Fruit fly (Drosophila melanogaster) whole organism, prepupa: Measurements from ENCODE around the gene CG18473.

Source experiments
- Blimp-1 ChIP-seq: fragments of 200-800 bp; sonication (Bioruptor generic); optimal IDR thresholded peaks from 3 replicates; lab custom pipeline; 2017; ENCODE audit warnings: missing biosample characterization, missing genetic modification characterization, mild to moderate bottlenecking, moderate library complexity, missing genetic modification reagents
- CG10669 ChIP-seq: fragments of 200-800 bp; sonication (Bioruptor generic); optimal IDR thresholded peaks from 3 replicates; lab custom pipeline; 2018; ENCODE audit warnings: missing biosample characterization, mild to moderate bottlenecking, missing genetic modification characterization, moderate library complexity
- CG11294 ChIP-seq: fragments of 200-800 bp; sonication (Bioruptor generic); IDR thresholded peaks from 2 replicates; pipeline ENCODE4 v1.3.6; 2022; ENCODE audit warnings: missing biosample characterization, missing genetic modification characterization
- CG11762 ChIP-seq: fragments of 200-800 bp; sonication (Bioruptor generic); optimal IDR thresholded peaks from 3 replicates; lab custom pipeline; 2016; ENCODE audit warnings: missing biosample characterization, missing genetic modification characterization; ENCODE audit not compliant: insufficient read depth
- CG11902 ChIP-seq: fragments of 200-800 bp; sonication (Bioruptor generic); optimal IDR thresholded peaks from 3 replicates; lab custom pipeline; 2016; ENCODE audit warnings: missing biosample characterization, missing genetic modification characterization
- CG16779 ChIP-seq: fragments of 200-800 bp; sonication (Bioruptor generic); optimal IDR thresholded peaks from 3 replicates; lab custom pipeline; 2017; ENCODE audit warnings: missing biosample characterization, mild to moderate bottlenecking, missing genetic modification characterization
- CG3032 ChIP-seq: fragments of 200-800 bp; optimal IDR thresholded peaks from 2 replicates; lab custom pipeline; 2019; ENCODE audit warnings: missing biosample characterization, mild to moderate bottlenecking, missing genetic modification characterization, moderate library complexity
- CG31627 ChIP-seq: fragments of 200-800 bp; sonication (Bioruptor generic); optimal IDR thresholded peaks from 3 replicates; lab custom pipeline; 2016; ENCODE audit warnings: missing biosample characterization, missing genetic modification characterization
- CG32006 ChIP-seq: fragments of 200-800 bp; sonication (Bioruptor generic); optimal IDR thresholded peaks from 3 replicates; lab custom pipeline; 2017; ENCODE audit warnings: missing biosample characterization, mild to moderate bottlenecking, missing genetic modification characterization
- CG34406 ChIP-seq: fragments of 200-800 bp; sonication (Bioruptor generic); optimal IDR thresholded peaks from 3 replicates; lab custom pipeline; 2016; ENCODE audit warnings: missing biosample characterization, missing genetic modification characterization
- CG3919 ChIP-seq: fragments of 200-800 bp; sonication (Bioruptor generic); optimal IDR thresholded peaks from 3 replicates; lab custom pipeline; 2016; ENCODE audit warnings: missing biosample characterization, missing genetic modification characterization
- CG4318 ChIP-seq: fragments of 200-800 bp; sonication (Bioruptor generic); optimal IDR thresholded peaks from 3 replicates; lab custom pipeline; 2017; ENCODE audit warnings: missing biosample characterization, mild to moderate bottlenecking, missing genetic modification characterization
- CG6276 ChIP-seq: fragments of 200-800 bp; sonication (Bioruptor generic); optimal IDR thresholded peaks from 2 replicates; lab custom pipeline; 2017; ENCODE audit warnings: missing biosample characterization, mild to moderate bottlenecking, missing genetic modification characterization
- CG6792 ChIP-seq: fragments of 200-800 bp; sonication (Bioruptor generic); optimal IDR thresholded peaks from 3 replicates; lab custom pipeline; 2016; ENCODE audit warnings: missing biosample characterization, missing genetic modification characterization
- CG7368 ChIP-seq: fragments of 200-800 bp; sonication (Bioruptor generic); optimal IDR thresholded peaks from 3 replicates; lab custom pipeline; 2016; ENCODE audit warnings: missing biosample characterization, missing genetic modification characterization
- CG8119 ChIP-seq: fragments of 200-800 bp; sonication (Bioruptor generic); IDR thresholded peaks from 3 replicates; pipeline ENCODE4 v1.3.6; 2022; ENCODE audit warnings: missing biosample characterization, missing genetic modification characterization
- CG8319 ChIP-seq: fragments of 200-800 bp; sonication (Bioruptor generic); optimal IDR thresholded peaks from 3 replicates; lab custom pipeline; 2016; ENCODE audit warnings: missing biosample characterization, missing genetic modification characterization
- CG9139 ChIP-seq: fragments of 200-800 bp; sonication (Bioruptor generic); optimal IDR thresholded peaks from 3 replicates; lab custom pipeline; 2017; ENCODE audit warnings: missing biosample characterization, mild to moderate bottlenecking, missing genetic modification characterization
- Eip78C ChIP-seq: fragments of 200-800 bp; sonication (Bioruptor generic); peaks from one replicate; lab custom pipeline; 2016; ENCODE audit warnings: missing biosample characterization, missing genetic modification characterization
- Ets21C ChIP-seq: fragments of 200-800 bp; sonication (Bioruptor generic); optimal IDR thresholded peaks from 3 replicates; lab custom pipeline; 2016; ENCODE audit warnings: missing biosample characterization, missing genetic modification characterization
- Ets96B ChIP-seq: fragments of 200-800 bp; optimal IDR thresholded peaks from 2 replicates; lab custom pipeline; 2019; ENCODE audit warnings: missing biosample characterization, mild to moderate bottlenecking, missing genetic modification characterization, moderate library complexity
- Gug ChIP-seq: fragments of 200-800 bp; sonication (Bioruptor generic); IDR thresholded peaks from 2 replicates; pipeline ENCODE4 v1.3.6; 2022; ENCODE audit warnings: missing biosample characterization, missing genetic modification characterization
- Hr38 ChIP-seq: sonication (Bioruptor generic); optimal IDR thresholded peaks from 2 replicates; lab custom pipeline; 2016; ENCODE audit warnings: missing biosample characterization, missing genetic modification characterization
- Hr39 ChIP-seq: fragments of 200-800 bp; sonication (Bioruptor generic); optimal IDR thresholded peaks from 2 replicates; lab custom pipeline; 2016; ENCODE audit warnings: missing biosample characterization, missing genetic modification characterization
- Lpt ChIP-seq: fragments of 200-800 bp; sonication (Bioruptor generic); optimal IDR thresholded peaks from 3 replicates; lab custom pipeline; 2016; ENCODE audit warnings: missing biosample characterization, missing genetic modification characterization
- OdsH ChIP-seq: fragments of 200-800 bp; sonication (Bioruptor generic); optimal IDR thresholded peaks from 3 replicates; lab custom pipeline; 2016; ENCODE audit warnings: missing biosample characterization, missing genetic modification characterization
- Smox ChIP-seq: fragments of 200-800 bp; sonication (Bioruptor generic); optimal IDR thresholded peaks from 3 replicates; lab custom pipeline; 2016; ENCODE audit warnings: missing biosample characterization, missing genetic modification characterization
- Sox102F ChIP-seq: fragments of 200-800 bp; sonication (Bioruptor generic); optimal IDR thresholded peaks from 2 replicates; lab custom pipeline; 2016; ENCODE audit warnings: missing biosample characterization, mild to moderate bottlenecking, missing genetic modification characterization
- acj6 ChIP-seq: fragments of 200-800 bp; sonication (Bioruptor generic); optimal IDR thresholded peaks from 3 replicates; lab custom pipeline; 2016; ENCODE audit warnings: missing biosample characterization, missing genetic modification characterization
- cyc ChIP-seq: fragments of 200-800 bp; sonication (Bioruptor generic); optimal IDR thresholded peaks from 3 replicates; lab custom pipeline; 2016; ENCODE audit warnings: missing biosample characterization, missing genetic modification characterization
- dsx ChIP-seq: fragments of 200-800 bp; optimal IDR thresholded peaks from 3 replicates; lab custom pipeline; 2019; ENCODE audit warnings: missing biosample characterization, mild to moderate bottlenecking, missing genetic modification characterization, moderate library complexity; ENCODE audit not compliant: poor library complexity, severe bottlenecking
- eg ChIP-seq: fragments of 200-800 bp; sonication (Bioruptor generic); IDR thresholded peaks from 3 replicates; pipeline ENCODE4 v1.3.6; 2022; ENCODE audit warnings: missing biosample characterization, missing genetic modification characterization
- esn ChIP-seq: fragments of 200-800 bp; sonication (Bioruptor generic); optimal IDR thresholded peaks from 2 replicates; lab custom pipeline; 2016; ENCODE audit warnings: missing biosample characterization, mild to moderate bottlenecking, missing genetic modification characterization, moderate library complexity
- fkh ChIP-seq: fragments of 200-800 bp; sonication (Bioruptor generic); optimal IDR thresholded peaks from 3 replicates; lab custom pipeline; 2017; ENCODE audit warnings: missing biosample characterization, mild to moderate bottlenecking, missing genetic modification characterization, moderate library complexity
- lz ChIP-seq: fragments of 200-800 bp; sonication (Bioruptor generic); optimal IDR thresholded peaks from 3 replicates; lab custom pipeline; 2016; ENCODE audit warnings: missing biosample characterization, missing genetic modification characterization
- salr ChIP-seq, 2 experiments: fragments of 200-800 bp; sonication (Bioruptor generic); optimal IDR thresholded peaks; 3 replicates each; lab custom pipeline; 2016 to 2018; ENCODE audit warnings: missing biosample characterization in 2 of 2, missing genetic modification characterization in 2 of 2, mild to moderate bottlenecking in 1 of 2
- spab ChIP-seq: fragments of 200-800 bp; sonication (Bioruptor generic); optimal IDR thresholded peaks from 2 replicates; lab custom pipeline; 2017; ENCODE audit warnings: missing biosample characterization, mild to moderate bottlenecking, missing genetic modification characterization, missing genetic modification reagents
- ss ChIP-seq, 2 experiments: fragments of 200-800 bp; sonication (Bioruptor generic); optimal IDR thresholded peaks; 2 replicates in 1 of 2; 3 replicates in 1 of 2; lab custom pipeline; 2017 to 2018; ENCODE audit warnings: mild to moderate bottlenecking in 2 of 2, missing biosample characterization in 2 of 2, missing genetic modification characterization in 2 of 2, moderate library complexity in 1 of 2
- topi ChIP-seq: fragments of 200-800 bp; sonication (Bioruptor generic); optimal IDR thresholded peaks from 3 replicates; lab custom pipeline; 2016; ENCODE audit warnings: missing biosample characterization, missing genetic modification characterization
- vri ChIP-seq: fragments of 200-800 bp; sonication (Bioruptor generic); optimal IDR thresholded peaks from 3 replicates; lab custom pipeline; 2016; ENCODE audit warnings: missing biosample characterization, mild to moderate bottlenecking, missing genetic modification characterization

The CG18473 gene

dm6 chr3R:9334592-9335518, 28.2 kb upstream of the CG18473 start, which contains the start of the genes Aduk and pasi2 (continued):
- TF ChIP-seq CG8319 (GFP tag; lab: Kevin White, UChicago) = no peak
- TF ChIP-seq vri = no peak
- no peak for TF ChIP-seq CG31627 (GFP tag; lab: Kevin White, UChicago)
- TF ChIP-seq ss (GFP tag; optimal IDR thresholded peaks at IDR 0.05; lab: Kevin White, UChicago) = no peak
- TF ChIP-seq, all 60 proteins: peak for 6

- TF ChIP-seq cyc (no peak), Blimp-1 (GFP tag; lab: Kevin White, UChicago) (no peak), CG10669 (no peak), CG9139 (GFP tag; lab: Kevin White, UChicago) (no peak), Lpt (no peak), esn (GFP tag; lab: Kevin White, UChicago) (no peak), CG4318 (GFP tag; lab: Kevin White, UChicago) (no peak), spab (GFP tag; lab: Kevin White, UChicago) (no peak), vri (peak; percentile 58), Ets21C (GFP tag; lab: Kevin White, UChicago) (no peak), lz (no peak), OdsH (GFP tag; lab: Kevin White, UChicago) (no peak), CG16779 (tag; lab: Kevin White, UChicago) (no peak), CG11902 (no peak), CG11762 (no peak), CG8119 (GFP tag; lab: Robert Waterston, UW) (no peak), acj6 (no peak), CG34406 (no peak), CG6276 (no peak), Eip78C (peak; percentile 67), CG7368 (no peak), Gug (GFP tag; lab: Robert Waterston, UW) (no peak), fkh (GFP tag; lab: Kevin White, UChicago) (peak; percentile 74), Ets96B (no peak), ss (GFP tag; optimal IDR thresholded peaks at IDR 0.05; lab: Kevin White, UChicago) (no peak)
Observed at dm6 chr3R:9337402-9338254, 25.5 kb upstream of the CG18473 start.

dm6 chr3R:9338771-9339170, 24.3 kb upstream of the CG18473 start:
- TF ChIP-seq CG3032 (tag; lab: Kevin White, UChicago) (no peak), vri (peak; percentile 91), ss (GFP tag; optimal IDR thresholded peaks at IDR 0.05; lab: Kevin White, UChicago) (peak in 1 of 2 experiments; percentile 48)

dm6 chr3R:9339176-9340075, 23.7 kb upstream of the CG18473 start:
- TF ChIP-seq CG11294 (GFP tag; lab: Robert Waterston, UW) = peak; percentile 40
- peak; percentile 80 for TF ChIP-seq OdsH (GFP tag; lab: Kevin White, UChicago)
- TF ChIP-seq Hr39 (GFP tag; lab: Kevin White, UChicago) = peak; percentile 68
- TF ChIP-seq Smox (GFP tag; lab: Kevin White, UChicago) = peak; percentile 78
- peak; percentile 65 for TF ChIP-seq spab (GFP tag; lab: Kevin White, UChicago)
- peak; percentile 97 for TF ChIP-seq Eip78C
- peak; percentile 87 for TF ChIP-seq eg (GFP tag; lab: Robert Waterston, UW)
- no peak for TF ChIP-seq Blimp-1 (GFP tag; lab: Kevin White, UChicago)
- peak; percentile 74 for TF ChIP-seq dsx
- peak; percentile 66 for TF ChIP-seq CG31627 (GFP tag; lab: Kevin White, UChicago)
- peak; percentile 62 for TF ChIP-seq CG6792 (GFP tag; lab: Kevin White, UChicago)
- peak; percentile 29 to 92 for TF ChIP-seq salr (GFP tag; optimal IDR thresholded peaks at IDR 0.05; lab: Kevin White, UChicago)
- TF ChIP-seq Ets96B = peak; percentile 83
- no peak for TF ChIP-seq Hr38
- TF ChIP-seq ss (GFP tag; optimal IDR thresholded peaks at IDR 0.05; lab: Kevin White, UChicago) = peak; percentile 27 to 68
- TF ChIP-seq Sox102F = peak; percentile 68
- TF ChIP-seq CG7368 = peak; percentile 37
- peak; percentile 85 for TF ChIP-seq CG32006
- peak; percentile 83 for TF ChIP-seq topi (GFP tag; lab: Kevin White, UChicago)
- TF ChIP-seq CG3919 (GFP tag; lab: Kevin White, UChicago) = peak; percentile 76
- peak; percentile 76 for TF ChIP-seq CG4318 (GFP tag; lab: Kevin White, UChicago)
